Fruit fly (Drosophila melanogaster) whole organism, wandering third instar larva: ENCODE results near the gene CG13460.
A peak's percentile ranks its signal among the peaks of the same experiment; 100 is the strongest.

Source experiments
- CG32264 ChIP-seq: fragments of 200-800 bp; sonication (Bioruptor generic); optimal IDR thresholded peaks from 2 replicates; lab custom pipeline; 2016; ENCODE audit warnings: missing biosample characterization, missing genetic modification characterization
- Dfd ChIP-seq: fragments of >200 bp; optimal IDR thresholded peaks from 2 replicates; lab custom pipeline; 2017; ENCODE audit warnings: missing biosample characterization, missing genetic modification characterization
- Dif ChIP-seq: fragments of 200-275, 200-300 bp; sonication (Bioruptor generic); optimal IDR thresholded peaks from 2 replicates; lab custom pipeline; 2018; ENCODE audit warnings: missing biosample characterization, missing genetic modification characterization; ENCODE audit not compliant: partially characterized antibody
- GATAd ChIP-seq: sonication (Bioruptor generic); optimal IDR thresholded peaks from 2 replicates; lab custom pipeline; 2016; ENCODE audit warnings: missing biosample characterization, missing genetic modification characterization
- HLH106 ChIP-seq: fragments of 200-800 bp; optimal IDR thresholded peaks from 3 replicates; lab custom pipeline; 2019; ENCODE audit warnings: missing biosample characterization, mild to moderate bottlenecking, missing genetic modification characterization, moderate library complexity
- Hnf4 ChIP-seq: fragments of 200-800 bp; sonication (Bioruptor generic); optimal IDR thresholded peaks from 2 replicates; lab custom pipeline; 2016; ENCODE audit warnings: missing biosample characterization, mild to moderate bottlenecking, missing genetic modification characterization
- Jra ChIP-seq: sonication (Bioruptor generic); optimal IDR thresholded peaks from 2 replicates; lab custom pipeline; 2016; ENCODE audit warnings: missing biosample characterization, missing genetic modification characterization
- Myc ChIP-seq: fragments of >200 bp; optimal IDR thresholded peaks from 2 replicates; lab custom pipeline; 2017
- OdsH ChIP-seq: fragments of 200-800 bp; sonication (Bioruptor generic); optimal IDR thresholded peaks from 2 replicates; lab custom pipeline; 2016; ENCODE audit warnings: missing biosample characterization, mild to moderate bottlenecking, missing genetic modification characterization
- Sp1 ChIP-seq: fragments of 200-800 bp; sonication (Bioruptor generic); optimal IDR thresholded peaks from 3 replicates; lab custom pipeline; 2019; ENCODE audit warnings: missing biosample characterization, mild to moderate bottlenecking, missing genetic modification characterization, moderate library complexity
- Vsx2 ChIP-seq: fragments of 200-300, 225-300 bp; sonication (Bioruptor generic); optimal IDR thresholded peaks from 2 replicates; lab custom pipeline; 2018; ENCODE audit warnings: missing biosample characterization, missing genetic modification characterization; ENCODE audit not compliant: partially characterized antibody
- br ChIP-seq: fragments of 200-800 bp; sonication (Bioruptor generic); optimal IDR thresholded peaks from 2 replicates; lab custom pipeline; 2016; ENCODE audit warnings: missing biosample characterization, missing genetic modification characterization
- dmrt93B ChIP-seq: fragments of 200-800 bp; sonication (Bioruptor generic); optimal IDR thresholded peaks from 2 replicates; lab custom pipeline; 2018; ENCODE audit warnings: missing biosample characterization, mild to moderate bottlenecking, missing genetic modification characterization
- dsf ChIP-seq: sonication (Bioruptor generic); optimal IDR thresholded peaks from 2 replicates; lab custom pipeline; 2016; ENCODE audit warnings: missing biosample characterization, missing genetic modification characterization, borderline replicate concordance
- foxo ChIP-seq, 2 experiments: fragments of 200-800 bp; sonication (Bioruptor generic); optimal IDR thresholded peaks; 2 replicates in 1 of 2; 3 replicates in 1 of 2; lab custom pipeline; 2016 to 2017; ENCODE audit warnings: missing biosample characterization in 2 of 2, missing genetic modification characterization in 2 of 2
- fru ChIP-seq: fragments of 200-800 bp; sonication (Bioruptor generic); optimal IDR thresholded peaks from 3 replicates; lab custom pipeline; 2016; ENCODE audit warnings: missing biosample characterization, mild to moderate bottlenecking, missing genetic modification characterization
- h ChIP-seq: fragments of 200-800 bp; sonication (Bioruptor generic); optimal IDR thresholded peaks from 3 replicates; lab custom pipeline; 2016; ENCODE audit warnings: missing biosample characterization, mild to moderate bottlenecking, missing genetic modification characterization
- jim ChIP-seq: fragments of 175-275, 200-325 bp; sonication (Bioruptor generic); optimal IDR thresholded peaks from 2 replicates; lab custom pipeline; 2016; ENCODE audit warnings: missing biosample characterization, mild to moderate bottlenecking, missing genetic modification characterization
- lola ChIP-seq: fragments of >200 bp; optimal IDR thresholded peaks from 2 replicates; lab custom pipeline; 2017; ENCODE audit warnings: missing biosample characterization, missing genetic modification characterization
- psq ChIP-seq: fragments of 200-800 bp; sonication (Bioruptor generic); optimal IDR thresholded peaks from 3 replicates; lab custom pipeline; 2017; ENCODE audit warnings: missing biosample characterization, mild to moderate bottlenecking, missing genetic modification characterization, moderate library complexity
- rgr ChIP-seq: fragments of 200-800 bp; sonication (Bioruptor generic); optimal IDR thresholded peaks from 3 replicates; lab custom pipeline; 2016; ENCODE audit warnings: missing biosample characterization, mild to moderate bottlenecking, missing genetic modification characterization
- sv ChIP-seq: fragments of 200-800 bp; sonication (Bioruptor generic); optimal IDR thresholded peaks from 3 replicates; lab custom pipeline; 2016; ENCODE audit warnings: missing biosample characterization, missing genetic modification characterization
- tai ChIP-seq: sonication (Bioruptor generic); optimal IDR thresholded peaks from 2 replicates; lab custom pipeline; 2016; ENCODE audit warnings: missing biosample characterization, missing genetic modification characterization
- usp ChIP-seq: fragments of >200 bp; optimal IDR thresholded peaks from 2 replicates; lab custom pipeline; 2017; ENCODE audit warnings: missing biosample characterization, missing genetic modification characterization
- woc ChIP-seq: sonication (Bioruptor generic); optimal IDR thresholded peaks from 2 replicates; lab custom pipeline; 2016; ENCODE audit warnings: missing biosample characterization, mild to moderate bottlenecking, missing genetic modification characterization

Gene CG13460

DNA sequence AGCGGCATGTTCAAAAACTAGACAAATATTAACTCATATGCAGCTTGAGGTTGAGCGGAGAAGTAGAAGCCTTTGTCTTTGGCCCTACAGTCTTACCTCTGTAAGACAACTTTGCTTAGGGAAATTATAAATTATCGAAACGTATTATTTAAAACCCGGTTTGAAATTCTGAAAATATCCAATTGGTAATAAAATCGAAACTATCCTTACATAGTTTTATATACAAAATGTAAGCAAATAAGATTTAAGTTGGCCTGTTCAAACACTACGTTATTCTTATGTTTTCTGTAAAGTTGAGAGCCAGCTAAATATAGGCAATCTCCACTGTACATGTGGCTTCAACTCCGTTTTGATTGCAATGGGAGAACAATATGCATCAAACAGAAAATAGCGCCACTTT, 48.2 kb downstream of the CG13460 start:
- TF ChIP-seq Dif (GFP tag; lab: Kevin White, UChicago) (no peak), HLH106 (tag; lab: Kevin White, UChicago) (peak; percentile 30), foxo (GFP tag; optimal IDR thresholded peaks at IDR 0.05; lab: Kevin White, UChicago) (peak in 1 of 2 experiments; percentile 23), dsf (GFP tag; lab: Kevin White, UChicago) (no peak), lola (GFP tag; lab: Kevin White, UChicago) (no peak), Dfd (GFP tag; lab: Kevin White, UChicago) (no peak)
- TF ChIP-seq, all 38 proteins: peak for 2

DNA sequence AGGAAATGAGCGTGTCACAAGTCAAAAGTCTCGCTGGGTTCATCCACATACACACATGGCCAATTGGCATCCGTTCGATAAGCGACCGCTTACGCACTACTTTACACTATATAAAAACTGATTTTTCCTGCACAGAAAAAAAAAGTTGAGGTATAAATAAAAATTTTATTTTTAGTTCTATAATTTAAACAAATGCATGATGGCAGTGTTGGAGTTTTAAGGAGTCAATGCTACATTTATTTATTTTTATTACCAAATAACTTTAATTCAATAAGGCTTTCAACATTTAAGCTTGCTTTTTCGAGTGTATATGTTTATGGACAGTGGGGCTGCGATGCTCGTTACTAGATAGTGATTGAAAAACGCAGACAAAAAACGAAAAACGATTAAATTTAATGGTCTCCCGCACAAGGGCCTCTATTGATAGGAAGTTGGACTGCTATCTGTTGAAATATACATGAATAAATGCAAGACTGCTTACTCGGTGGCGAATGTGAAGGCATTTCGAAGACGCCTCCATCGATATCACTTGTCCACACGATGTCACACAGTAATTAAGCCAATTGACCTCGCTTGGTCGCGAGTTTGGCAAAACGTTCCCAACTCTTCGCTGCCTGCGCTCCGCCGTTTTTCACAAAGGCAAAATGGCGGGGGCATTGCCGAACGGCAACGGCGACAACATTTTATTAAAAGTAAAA, 49.7 kb downstream of the CG13460 start:
- TF ChIP-seq psq (peak; percentile 24), Hnf4 (GFP tag; lab: Kevin White, UChicago) (peak; percentile 5), dmrt93B (no peak), HLH106 (tag; lab: Kevin White, UChicago) (peak; percentile 29), fru (GFP tag; lab: Kevin White, UChicago) (peak; percentile 24), br (GFP tag; lab: Kevin White, UChicago) (peak; percentile 21), Jra (GFP tag; lab: Kevin White, UChicago) (no peak), rgr (peak; percentile 43), woc (GFP tag; lab: Kevin White, UChicago) (no peak), sv (GFP tag; lab: Kevin White, UChicago) (peak; percentile 0), Vsx2 (GFP tag; lab: Kevin White, UChicago) (no peak), CG32264 (GFP tag; lab: Kevin White, UChicago) (no peak), foxo (GFP tag; optimal IDR thresholded peaks at IDR 0.05; lab: Kevin White, UChicago) (peak in 1 of 2 experiments; percentile 50), GATAd (GFP tag; lab: Kevin White, UChicago) (no peak), Sp1 (peak; percentile 29), h (GFP tag; lab: Kevin White, UChicago) (peak; percentile 9)

DNA sequence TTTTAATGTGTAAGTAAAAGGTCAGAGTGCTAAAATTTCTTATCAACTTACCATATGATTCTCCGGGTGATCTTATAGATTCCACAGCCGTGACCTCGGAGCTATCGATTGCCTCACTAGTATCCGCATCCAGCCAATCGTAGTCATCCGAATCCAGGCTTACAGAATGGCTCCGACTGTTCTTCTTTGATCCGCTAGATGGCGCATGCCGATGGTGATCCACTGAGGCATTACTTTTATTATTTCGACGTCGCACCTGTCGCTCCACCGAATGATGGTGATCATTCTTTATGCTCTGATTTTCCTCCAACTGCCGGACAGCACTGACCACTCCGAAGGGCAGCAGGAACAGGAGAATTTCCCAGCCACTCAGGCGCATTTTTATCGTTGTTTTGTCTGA, 50.4 kb downstream of the CG13460 start:
- TF ChIP-seq Jra (GFP tag; lab: Kevin White, UChicago) (no peak), tai (GFP tag; lab: Kevin White, UChicago) (no peak), usp (GFP tag; lab: Kevin White, UChicago) (no peak), OdsH (GFP tag; lab: Kevin White, UChicago) (no peak), Myc (lab: Kevin White, UChicago) (no peak), Dfd (GFP tag; lab: Kevin White, UChicago) (no peak), jim (no peak)
